Fruit fly (Drosophila melanogaster): Measurements from ENCODE around the gene dj.

Gene dj

dm6 chr3R:7034440-7034839 lies 24.7 kb upstream of the dj start (continued):
- no peak for TF ChIP-seq CG6765 (GFP tag; optimal IDR thresholded peaks at IDR 0.05)
- no peak for TF ChIP-seq Mes4 (GFP tag; optimal IDR thresholded peaks at IDR 0.05)
- TF ChIP-seq klu (GFP tag; IDR thresholded peaks at IDR 0.05) = no peak
- TF ChIP-seq jing (GFP tag; optimal IDR thresholded peaks at IDR 0.05) = no peak
- no peak for TF ChIP-seq CG12391 (tag; optimal IDR thresholded peaks at IDR 0.05)
- no peak for TF ChIP-seq Tbp (GFP tag; optimal IDR thresholded peaks at IDR 0.05)
- peak; percentile 6 for TF ChIP-seq grn (GFP tag; optimal IDR thresholded peaks at IDR 0.05)
- no peak for TF ChIP-seq tgo (GFP tag; IDR thresholded peaks at IDR 0.05)
- no peak for TF ChIP-seq CG2199 (GFP tag; IDR thresholded peaks at IDR 0.05)
- no peak for TF ChIP-seq chm (GFP tag; IDR thresholded peaks at IDR 0.05)
- no peak for TF ChIP-seq Asciz (GFP tag; optimal IDR thresholded peaks at IDR 0.05)
- no peak for TF ChIP-seq CG7271 (tag; optimal IDR thresholded peaks at IDR 0.05)
- peak; percentile 54 for TF ChIP-seq sd (tag; optimal IDR thresholded peaks at IDR 0.05)
- no peak for TF ChIP-seq CoRest (tag; optimal IDR thresholded peaks at IDR 0.05)
- no peak for TF ChIP-seq CG43689 (GFP tag; IDR thresholded peaks at IDR 0.05)
- no peak for TF ChIP-seq CG3838 (GFP tag; optimal IDR thresholded peaks at IDR 0.05)
- no peak for TF ChIP-seq CG10267 (tag; optimal IDR thresholded peaks at IDR 0.05)
- TF ChIP-seq D19B (GFP tag; optimal IDR thresholded peaks at IDR 0.05) = no peak
- no peak for TF ChIP-seq ind (GFP tag; optimal IDR thresholded peaks at IDR 0.05)
- TF ChIP-seq bab2 (GFP tag; optimal IDR thresholded peaks at IDR 0.05) = no peak
- no peak for TF ChIP-seq CG11456 (GFP tag; IDR thresholded peaks at IDR 0.05)
- no peak for TF ChIP-seq sens (GFP tag)
- no peak for TF ChIP-seq B-H2 (GFP tag; optimal IDR thresholded peaks at IDR 0.05)
- TF ChIP-seq ase (GFP tag; IDR thresholded peaks at IDR 0.05) = no peak
- peak; percentile 50 for TF ChIP-seq cg (GFP tag; optimal IDR thresholded peaks at IDR 0.05)
- TF ChIP-seq CG15601 (tag; optimal IDR thresholded peaks at IDR 0.05) = no peak
- no peak for TF ChIP-seq hbn (GFP tag; IDR thresholded peaks at IDR 0.05; ENCODE audit: partially characterized antibody)
- TF ChIP-seq Dip2 (GFP tag; IDR thresholded peaks at IDR 0.05) = no peak
- TF ChIP-seq CG8281 (tag; optimal IDR thresholded peaks at IDR 0.05) = no peak

- TF ChIP-seq CG15514 (GFP tag; optimal IDR thresholded peaks at IDR 0.05) (no peak), Usf (GFP tag; optimal IDR thresholded peaks at IDR 0.05) (no peak), NFAT (GFP tag; IDR thresholded peaks at IDR 0.05) (no peak), E2f2 (GFP tag; IDR thresholded peaks at IDR 0.05) (no peak), hbn (GFP tag; IDR thresholded peaks at IDR 0.05; ENCODE audit: partially characterized antibody) (no peak), CG17802 (tag; optimal IDR thresholded peaks at IDR 0.05) (no peak), CG12942 (GFP tag; optimal IDR thresholded peaks at IDR 0.05) (no peak), CG7963 (GFP tag; IDR thresholded peaks at IDR 0.05; ENCODE audit: partially characterized antibody) (no peak), CG18599 (GFP tag; optimal IDR thresholded peaks at IDR 0.05) (no peak), br (optimal IDR thresholded peaks at IDR 0.05) (no peak), CG1233 (GFP tag; optimal IDR thresholded peaks at IDR 0.05) (no peak), dpn (GFP tag; optimal IDR thresholded peaks at IDR 0.05) (no peak), Vsx1 (GFP tag; optimal IDR thresholded peaks at IDR 0.05) (no peak), Abd-B (GFP tag; optimal IDR thresholded peaks at IDR 0.05) (no peak), Sox102F (GFP tag; optimal IDR thresholded peaks at IDR 0.05) (no peak), cad (GFP tag; optimal IDR thresholded peaks at IDR 0.05) (peak; percentile 74), CG3838 (GFP tag; optimal IDR thresholded peaks at IDR 0.05) (no peak), nerfin-1 (tag; optimal IDR thresholded peaks at IDR 0.05) (no peak), scrt (GFP tag; optimal IDR thresholded peaks at IDR 0.05) (peak; percentile 27), NK7.1 (GFP tag; optimal IDR thresholded peaks at IDR 0.05) (no peak), CG3847 (GFP tag; IDR thresholded peaks at IDR 0.05) (no peak), CG3281 (GFP tag; optimal IDR thresholded peaks at IDR 0.05) (no peak), seq (GFP tag; IDR thresholded peaks at IDR 0.05) (0 out of 2 replicates have a peak, but pooled peaks have one; percentile 8), yki (optimal IDR thresholded peaks at IDR 0.05) (no peak), CrebB (tag; optimal IDR thresholded peaks at IDR 0.05) (no peak), Nf-YB (GFP tag; optimal IDR thresholded peaks at IDR 0.05) (no peak)
Measured at dm6 chr3R:7035703-7036266, 23.3 kb upstream of the dj start.
